Worm (Caenorhabditis elegans): ENCODE measurements around the gene glb-2.

ce11 chrIV:7242220-7242789, 20.7 kb downstream of the glb-2 start, which contains the start of gene gstk-2:
- no peak for TF ChIP-seq pha-4 (tag; optimal IDR thresholded peaks at IDR 0.05)
- TF ChIP-seq npax-4 (tag; optimal IDR thresholded peaks at IDR 0.05), result no peak
- TF ChIP-seq pag-3 (tag; optimal IDR thresholded peaks at IDR 0.05; ENCODE audit: borderline replicate concordance), result no peak
- TF ChIP-seq nfya-1 (tag; optimal IDR thresholded peaks at IDR 0.05), result no peak
- no peak for TF ChIP-seq dve-1 (tag; optimal IDR thresholded peaks at IDR 0.05)
- no peak for TF ChIP-seq K09A11.1 (tag; optimal IDR thresholded peaks at IDR 0.05; ENCODE audit: insufficient read depth)
